Worm (Caenorhabditis elegans): ENCODE results near the gene F11C1.10.

F11C1.10 gene

ce11 chrX:12934768-12935167, 42.1 kb upstream of the F11C1.10 start, which contains the start of gene gmap-1 (continued):
- TF ChIP-seq jun-1 (tag; optimal IDR thresholded peaks at IDR 0.05) (no peak), egl-27 (tag; optimal IDR thresholded peaks at IDR 0.05) (no peak), efl-1 (optimal IDR thresholded peaks at IDR 0.05) (no peak), efl-1 (GFP tag; optimal IDR thresholded peaks at IDR 0.05 in 1 of 2) (no peak), nhr-11 (tag; optimal IDR thresholded peaks at IDR 0.05) (no peak), efl-3 (GFP tag; optimal IDR thresholded peaks at IDR 0.05) (no peak), nhr-19 (GFP tag; conservative IDR thresholded peaks at IDR 0.05) (no peak), isw-1 (GFP tag; IDR thresholded peaks at IDR 0.05) (no peak), C34B4.2 (tag; optimal IDR thresholded peaks at IDR 0.05) (no peak), alr-1 (tag; optimal IDR thresholded peaks at IDR 0.05; ENCODE audit: borderline replicate concordance) (no peak), skn-1 (tag; optimal IDR thresholded peaks at IDR 0.05) (no peak), nhr-71 (tag; optimal IDR thresholded peaks at IDR 0.05) (peak; percentile 29), ama-1 (optimal IDR thresholded peaks at IDR 0.05) (no peak), lin-15B (tag; optimal IDR thresholded peaks at IDR 0.05) (no peak), irx-1 (tag; optimal IDR thresholded peaks at IDR 0.05) (no peak), ces-1 (GFP tag; optimal IDR thresholded peaks at IDR 0.05) (no peak), nhr-85 (tag) (peak; percentile 82), sox-4 (tag; optimal IDR thresholded peaks at IDR 0.05) (no peak), ztf-11 (tag; optimal IDR thresholded peaks at IDR 0.05) (no peak), sptf-1 (tag; optimal IDR thresholded peaks at IDR 0.05) (no peak), nhr-76 (tag; optimal IDR thresholded peaks at IDR 0.05) (no peak), elt-3 (tag; optimal IDR thresholded peaks at IDR 0.05) (peak in 1 of 6 experiments; percentile 2), swsn-7 (tag; optimal IDR thresholded peaks at IDR 0.05) (no peak)

DNA sequence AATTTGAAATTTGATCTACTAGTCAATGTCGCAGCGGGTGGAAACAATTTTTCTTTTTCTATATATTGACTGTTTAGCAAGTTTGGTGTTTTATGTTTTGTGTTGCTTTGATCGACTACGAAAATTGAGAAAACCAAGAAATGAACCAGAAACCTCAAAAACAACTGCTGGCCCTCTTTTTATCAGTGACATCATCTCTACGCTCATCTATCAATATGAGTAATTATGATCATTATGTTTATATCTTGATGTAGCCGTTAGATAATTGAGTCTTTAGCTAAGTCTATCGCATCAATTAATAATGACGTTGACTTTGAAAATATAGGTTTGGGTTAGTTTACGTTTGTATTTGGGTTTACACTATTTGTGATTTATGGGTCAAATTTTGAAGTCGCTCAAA, 41.2 kb upstream of the F11C1.10 start:
- TF ChIP-seq zag-1 (tag; optimal IDR thresholded peaks at IDR 0.05) (no peak), fos-1 (tag; optimal IDR thresholded peaks at IDR 0.05) (no peak), Y116A8C.19 (tag; optimal IDR thresholded peaks at IDR 0.05; ENCODE audit: borderline replicate concordance) (no peak), elt-2 (tag; optimal IDR thresholded peaks at IDR 0.05) (no peak), nhr-85 (tag) (peak; percentile 78), mab-9 (GFP tag; IDR thresholded peaks at IDR 0.05) (no peak), nhr-47 (tag; optimal IDR thresholded peaks at IDR 0.05) (no peak), isw-1 (GFP tag; IDR thresholded peaks at IDR 0.05) (no peak), sptf-1 (tag; optimal IDR thresholded peaks at IDR 0.05) (no peak), lin-39 (tag; optimal IDR thresholded peaks at IDR 0.05) (peak; percentile 19), lir-3 (tag; optimal IDR thresholded peaks at IDR 0.05; ENCODE audit: poor library complexity) (no peak), mep-1 (tag; optimal IDR thresholded peaks at IDR 0.05) (no peak), ama-1 (optimal IDR thresholded peaks at IDR 0.05) (no peak), ztf-4 (tag; optimal IDR thresholded peaks at IDR 0.05) (no peak), unc-98 (GFP tag; IDR thresholded peaks at IDR 0.05) (no peak), ceh-90 (tag; optimal IDR thresholded peaks at IDR 0.05) (no peak), pag-3 (tag; optimal IDR thresholded peaks at IDR 0.05; ENCODE audit: borderline replicate concordance, insufficient read depth) (no peak)

DNA sequence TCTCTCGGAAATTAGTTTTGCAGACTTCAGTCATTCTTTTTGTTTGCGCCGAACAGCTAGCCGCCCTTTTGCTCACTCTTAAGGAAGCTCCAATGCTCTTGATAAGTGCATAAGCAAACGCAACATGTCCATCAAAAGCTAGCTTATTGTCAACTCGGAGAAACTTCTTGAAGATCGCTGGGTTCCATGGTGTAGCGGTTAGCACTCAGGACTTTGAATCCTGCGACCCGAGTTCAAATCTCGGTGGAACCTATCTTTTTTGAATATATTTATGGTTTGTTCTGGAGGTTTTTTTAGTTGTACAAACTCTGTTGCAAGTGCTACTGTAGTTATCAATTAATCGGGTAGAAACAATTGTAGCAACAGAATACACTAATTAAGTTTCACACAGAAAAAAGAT, 39.4 kb upstream of the F11C1.10 start:
- TF ChIP-seq blmp-1 (tag; optimal IDR thresholded peaks at IDR 0.05), result no peak

DNA sequence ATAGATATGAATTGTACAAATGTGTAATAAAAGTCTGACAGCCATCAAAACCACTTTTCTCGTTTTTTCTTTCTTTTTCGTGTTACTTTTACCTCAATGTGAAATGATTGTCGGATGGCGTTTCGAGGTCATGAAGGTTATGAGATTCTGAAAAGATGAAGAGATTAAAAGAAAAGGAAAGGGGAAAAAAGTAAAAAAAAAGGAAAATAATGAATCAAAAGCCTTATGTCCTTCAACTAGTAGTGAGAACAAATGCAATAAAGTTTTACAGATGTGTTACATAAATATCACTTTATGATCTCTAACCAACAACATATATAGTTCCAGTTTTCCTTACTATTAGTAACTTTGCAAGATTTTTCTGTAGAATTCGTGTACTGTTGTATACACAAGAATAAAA, 36.1 kb upstream of the F11C1.10 start, which contains the start of gene gmap-3:
gmap-3 (minus strand) TSS at position 148 of the 400 bp plus-strand sequence.
- TF ChIP-seq xbp-1 (tag; optimal IDR thresholded peaks at IDR 0.05) (no peak), nhr-85 (tag) (no peak), lin-35 (GFP tag; optimal IDR thresholded peaks at IDR 0.05) (no peak), blmp-1 (tag; optimal IDR thresholded peaks at IDR 0.05) (peak; percentile 16), swsn-7 (tag; optimal IDR thresholded peaks at IDR 0.05) (no peak), snpc-4 (tag; optimal IDR thresholded peaks at IDR 0.05) (no peak)

Data from whole organism, L1 larva.